Worm (Caenorhabditis elegans) whole organism, mixed stage, embryonic: ENCODE measurements around the gene lin-13.

Source experiments
- M03D4.4 ChIP-seq: sonication (generic microtip); optimal IDR thresholded peaks from 2 replicates; lab custom pipeline; 2017; ENCODE audit warnings: mild to moderate bottlenecking, missing genetic modification characterization, missing compliant biosample characterization
- bed-3 ChIP-seq: fragments of 200-800 bp; sonication (Bioruptor generic); optimal IDR thresholded peaks from 3 replicates; lab custom pipeline; 2018; ENCODE audit warnings: mild to moderate bottlenecking, missing genetic modification characterization, moderate library complexity, missing compliant biosample characterization
- blmp-1 ChIP-seq: fragments of 150-350 bp; optimal IDR thresholded peaks from 2 replicates; lab custom pipeline; 2014; ENCODE audit warnings: missing biosample characterization, missing genetic modification characterization
- ceh-39 ChIP-seq: fragments of 150-350 bp; optimal IDR thresholded peaks from 2 replicates; lab custom pipeline; 2014; ENCODE audit warnings: missing biosample characterization, missing genetic modification characterization
- ceh-43 ChIP-seq: fragments of 200-800 bp; sonication (Bioruptor generic); optimal IDR thresholded peaks from 2 replicates; lab custom pipeline; 2018; ENCODE audit warnings: mild to moderate bottlenecking, missing genetic modification characterization, moderate library complexity, missing compliant biosample characterization
- ceh-83 ChIP-seq: fragments of 200-800 bp; sonication (Bioruptor generic); optimal IDR thresholded peaks from 2 replicates; lab custom pipeline; 2018; ENCODE audit warnings: mild to moderate bottlenecking, missing genetic modification characterization, missing compliant biosample characterization
- ces-1 ChIP-seq: fragments of 150-350 bp; optimal IDR thresholded peaks from 2 replicates; lab custom pipeline; 2014; ENCODE audit warnings: missing biosample characterization, missing genetic modification reagents, missing genetic modification characterization
- cnd-1 ChIP-seq: fragments of 200-800 bp; sonication (Bioruptor generic); optimal IDR thresholded peaks from 2 replicates; lab custom pipeline; 2018; ENCODE audit warnings: mild to moderate bottlenecking, missing genetic modification characterization, missing compliant biosample characterization
- drap-1 ChIP-seq: fragments of 200-800 bp; sonication (Bioruptor generic); optimal IDR thresholded peaks from 3 replicates; lab custom pipeline; 2018; ENCODE audit warnings: mild to moderate bottlenecking, missing genetic modification characterization, missing compliant biosample characterization
- elt-1 ChIP-seq: sonication (generic microtip); optimal IDR thresholded peaks from 2 replicates; lab custom pipeline; 2017; ENCODE audit warnings: missing genetic modification characterization, mild to moderate bottlenecking, missing compliant biosample characterization, antibody characterized with exemption, moderate library complexity, borderline replicate concordance; ENCODE audit not compliant: insufficient read depth
- elt-3 ChIP-seq: fragments of 150-350 bp; optimal IDR thresholded peaks from 2 replicates; lab custom pipeline; 2014; ENCODE audit warnings: missing biosample characterization, missing genetic modification characterization
- flh-1 ChIP-seq: fragments of 200-800 bp; sonication (Bioruptor generic); optimal IDR thresholded peaks from 2 replicates; lab custom pipeline; 2018; ENCODE audit warnings: mild to moderate bottlenecking, missing genetic modification characterization, moderate library complexity, missing compliant biosample characterization
- ham-2 ChIP-seq: fragments of 200-800 bp; sonication (Bioruptor generic); optimal IDR thresholded peaks from 2 replicates; lab custom pipeline; 2018; ENCODE audit warnings: mild to moderate bottlenecking, missing genetic modification characterization, missing compliant biosample characterization
- hlh-1 ChIP-seq: fragments of 150-350 bp; optimal IDR thresholded peaks from 2 replicates; lab custom pipeline; 2014; ENCODE audit warnings: missing biosample characterization, missing genetic modification reagents, missing genetic modification characterization
- lin-13 ChIP-seq: fragments of 150-350 bp; optimal IDR thresholded peaks from 2 replicates; lab custom pipeline; 2014; ENCODE audit warnings: missing biosample characterization, missing genetic modification characterization
- lin-32 ChIP-seq: fragments of 200-800 bp; sonication (Bioruptor generic); optimal IDR thresholded peaks from 2 replicates; lab custom pipeline; 2018; ENCODE audit warnings: mild to moderate bottlenecking, missing genetic modification characterization, missing compliant biosample characterization
- lsy-2 ChIP-seq: fragments of 150-350 bp; optimal IDR thresholded peaks from 2 replicates; lab custom pipeline; 2014; ENCODE audit warnings: missing biosample characterization, missing genetic modification characterization
- mab-5 ChIP-seq: fragments of 150-350 bp; optimal IDR thresholded peaks from 2 replicates; lab custom pipeline; 2014; ENCODE audit warnings: missing biosample characterization, missing genetic modification characterization
- mep-1 ChIP-seq: fragments of 150-350 bp; optimal IDR thresholded peaks from 2 replicates; lab custom pipeline; 2017; ENCODE audit warnings: missing biosample characterization, missing genetic modification reagents, missing genetic modification characterization, inconsistent platforms
- mls-2 ChIP-seq: sonication (generic microtip); optimal IDR thresholded peaks from 2 replicates; lab custom pipeline; 2016; ENCODE audit warnings: mild to moderate bottlenecking, missing genetic modification characterization, moderate library complexity, missing compliant biosample characterization
- nhr-12 ChIP-seq: fragments of 150-350 bp; optimal IDR thresholded peaks from 2 replicates; lab custom pipeline; 2014; ENCODE audit warnings: missing biosample characterization, missing genetic modification characterization
- nhr-2 ChIP-seq: fragments of 150-350 bp; optimal IDR thresholded peaks from 2 replicates; lab custom pipeline; 2014; ENCODE audit warnings: missing biosample characterization, missing genetic modification characterization
- nhr-237 ChIP-seq: fragments of 150-350 bp; optimal IDR thresholded peaks from 2 replicates; lab custom pipeline; 2014; ENCODE audit warnings: missing biosample characterization, missing genetic modification characterization
- nhr-28 ChIP-seq: fragments of 150-350 bp; optimal IDR thresholded peaks from 2 replicates; lab custom pipeline; 2014; ENCODE audit warnings: missing biosample characterization, missing genetic modification characterization
- nhr-76 ChIP-seq: sonication (generic microtip); optimal IDR thresholded peaks from 2 replicates; lab custom pipeline; 2017; ENCODE audit warnings: missing biosample characterization, missing genetic modification characterization
- pha-4 ChIP-seq: fragments of 150-350 bp; optimal IDR thresholded peaks from 2 replicates; lab custom pipeline; 2018; ENCODE audit warnings: missing biosample characterization, missing genetic modification reagents, missing genetic modification characterization
- sem-2 ChIP-seq: fragments of 200-800 bp; sonication (Bioruptor generic); optimal IDR thresholded peaks from 2 replicates; lab custom pipeline; 2018; ENCODE audit warnings: mild to moderate bottlenecking, missing genetic modification characterization, missing compliant biosample characterization
- snpc-4 ChIP-seq: fragments of 150-350 bp; optimal IDR thresholded peaks from 2 replicates; lab custom pipeline; 2014; ENCODE audit warnings: missing biosample characterization, missing genetic modification characterization
- sptf-1 ChIP-seq: sonication (generic microtip); optimal IDR thresholded peaks from 2 replicates; lab custom pipeline; 2017; ENCODE audit warnings: mild to moderate bottlenecking, missing genetic modification characterization, moderate library complexity, missing compliant biosample characterization
- tbx-8 ChIP-seq: fragments of 200-800 bp; sonication (Bioruptor generic); optimal IDR thresholded peaks from 2 replicates; lab custom pipeline; 2018; ENCODE audit warnings: mild to moderate bottlenecking, missing genetic modification characterization, moderate library complexity, missing compliant biosample characterization
- unc-120 ChIP-seq: sonication (generic microtip); optimal IDR thresholded peaks from 2 replicates; lab custom pipeline; 2017; ENCODE audit warnings: missing genetic modification characterization, missing compliant biosample characterization; ENCODE audit not compliant: poor library complexity, severe bottlenecking
- unc-39 ChIP-seq: fragments of 150-350 bp; optimal IDR thresholded peaks from 2 replicates; lab custom pipeline; 2014; ENCODE audit warnings: missing biosample characterization, missing genetic modification characterization
- unc-62 ChIP-seq: fragments of 150-350 bp; optimal IDR thresholded peaks from 2 replicates; lab custom pipeline; 2014; ENCODE audit warnings: missing biosample characterization, missing genetic modification reagents, missing genetic modification characterization
- zip-8 ChIP-seq: fragments of 150-350 bp; optimal IDR thresholded peaks from 2 replicates; lab custom pipeline; 2014; ENCODE audit warnings: missing biosample characterization, missing genetic modification characterization
- ztf-11 ChIP-seq: fragments of 150-350 bp; optimal IDR thresholded peaks from 2 replicates; lab custom pipeline; 2014; ENCODE audit warnings: missing biosample characterization, missing genetic modification characterization

Gene lin-13

ce11 chrIII:7734105-7734504, 24.8 kb upstream of the lin-13 start:
- TF ChIP-seq mep-1 (tag; lab: Kevin White, UChicago) (no peak), ceh-43 (GFP tag; lab: Kevin White, UChicago) (no peak), ceh-83 (GFP tag; lab: Kevin White, UChicago) (no peak), cnd-1 (tag; lab: Kevin White, UChicago) (no peak), nhr-12 (tag; lab: Kevin White, UChicago) (no peak), bed-3 (GFP tag; lab: Kevin White, UChicago) (no peak), ham-2 (no peak), nhr-28 (no peak), elt-3 (tag; lab: Kevin White, UChicago) (no peak), ztf-11 (tag; lab: Kevin White, UChicago) (no peak), ceh-39 (tag; lab: Kevin White, UChicago) (no peak), lin-32 (GFP tag; lab: Kevin White, UChicago) (no peak), lsy-2 (tag; lab: Kevin White, UChicago) (no peak), mls-2 (no peak), pha-4 (no peak), sem-2 (no peak), unc-62 (GFP tag; lab: Kevin White, UChicago) (peak; percentile 94), unc-120 (no peak), nhr-2 (tag; lab: Kevin White, UChicago) (peak; percentile 97), hlh-1 (no peak), tbx-8 (GFP tag; lab: Kevin White, UChicago) (no peak), flh-1 (no peak), zip-8 (peak; percentile 66), elt-1 (peak; percentile 87), mab-5 (tag; lab: Kevin White, UChicago) (no peak), drap-1 (GFP tag; lab: Kevin White, UChicago) (no peak)

ce11 chrIII:7733563-7733962, 24.3 kb upstream of the lin-13 start:
- TF ChIP-seq ceh-83 (GFP tag; lab: Kevin White, UChicago) (no peak), nhr-237 (tag; lab: Kevin White, UChicago) (no peak), elt-3 (tag; lab: Kevin White, UChicago) (no peak), drap-1 (GFP tag; lab: Kevin White, UChicago) (no peak), tbx-8 (GFP tag; lab: Kevin White, UChicago) (no peak), blmp-1 (no peak), sem-2 (no peak), lin-13 (no peak), nhr-2 (tag; lab: Kevin White, UChicago) (peak; percentile 27), lin-32 (GFP tag; lab: Kevin White, UChicago) (no peak), unc-120 (no peak), snpc-4 (no peak), M03D4.4 (tag; lab: Kevin White, UChicago) (no peak), unc-62 (GFP tag; lab: Kevin White, UChicago) (no peak), ham-2 (peak; percentile 45), mep-1 (tag; lab: Kevin White, UChicago) (no peak), nhr-76 (tag; lab: Kevin White, UChicago) (no peak), nhr-28 (no peak)
- TF ChIP-seq, all 35 proteins: peak for 2

- TF ChIP-seq ceh-83 (GFP tag; lab: Kevin White, UChicago), result no peak
- no peak for TF ChIP-seq ztf-11 (tag; lab: Kevin White, UChicago)
- no peak for TF ChIP-seq elt-3 (tag; lab: Kevin White, UChicago)
- no peak for TF ChIP-seq nhr-12 (tag; lab: Kevin White, UChicago)
- TF ChIP-seq hlh-1, result no peak
- TF ChIP-seq unc-62 (GFP tag; lab: Kevin White, UChicago), result no peak
- no peak for TF ChIP-seq bed-3 (GFP tag; lab: Kevin White, UChicago)
- TF ChIP-seq elt-1, result no peak
- TF ChIP-seq mls-2, result no peak
- TF ChIP-seq ham-2, result no peak
- TF ChIP-seq zip-8, result no peak
- no peak for TF ChIP-seq pha-4
Observed at ce11 chrIII:7731085-7731484, 21.8 kb upstream of the lin-13 start.

- TF ChIP-seq cnd-1 (tag; lab: Kevin White, UChicago) (peak; percentile 68), ham-2 (no peak)
Observed at ce11 chrIII:7730331-7730730, 21.0 kb upstream of the lin-13 start.

- TF ChIP-seq tbx-8 (GFP tag; lab: Kevin White, UChicago) (no peak), nhr-28 (no peak), lin-13 (peak; percentile 4), pha-4 (peak; percentile 66), zip-8 (no peak), mab-5 (tag; lab: Kevin White, UChicago) (no peak), elt-3 (tag; lab: Kevin White, UChicago) (no peak), sptf-1 (tag; lab: Kevin White, UChicago) (peak; percentile 68), lin-32 (GFP tag; lab: Kevin White, UChicago) (no peak), nhr-237 (tag; lab: Kevin White, UChicago) (peak; percentile 78), M03D4.4 (tag; lab: Kevin White, UChicago) (peak; percentile 48), ceh-43 (GFP tag; lab: Kevin White, UChicago) (no peak), drap-1 (GFP tag; lab: Kevin White, UChicago) (peak; percentile 50), flh-1 (no peak), hlh-1 (peak; percentile 76), ces-1 (GFP tag; lab: Kevin White, UChicago) (peak; percentile 15), unc-120 (peak; percentile 95), blmp-1 (no peak), unc-62 (GFP tag; lab: Kevin White, UChicago) (peak; percentile 90), elt-1 (no peak), ham-2 (peak; percentile 60), mep-1 (tag; lab: Kevin White, UChicago) (no peak), nhr-12 (tag; lab: Kevin White, UChicago) (no peak), unc-39 (tag; lab: Kevin White, UChicago) (no peak), mls-2 (peak; percentile 22), bed-3 (GFP tag; lab: Kevin White, UChicago) (no peak), nhr-2 (tag; lab: Kevin White, UChicago) (no peak), snpc-4 (no peak), lsy-2 (tag; lab: Kevin White, UChicago) (no peak)
- TF ChIP-seq, all 35 proteins: peak for 12
Observed at ce11 chrIII:7729534-7730061, 20.3 kb upstream of the lin-13 start, which contains the start of gene ZK112.4. TSS of gene ZK112.4 (minus strand) at chrIII:7730011.
